Worm (Caenorhabditis elegans) whole organism, L4/young adult: Measurements from ENCODE around the gene syg-2.

Source experiments
- W03F9.2 ChIP-seq: fragments of 150-350 bp; optimal IDR thresholded peaks from 2 replicates; lab custom pipeline; 2014; ENCODE audit warnings: missing biosample characterization, missing genetic modification characterization
- dao-5 ChIP-seq: sonication (generic microtip); optimal IDR thresholded peaks from 2 replicates; lab custom pipeline; 2016; ENCODE audit warnings: missing genotype, missing genetic modification characterization, moderate library complexity, missing compliant biosample characterization
- him-1 ChIP-seq: sonication (generic microtip); optimal IDR thresholded peaks from 2 replicates; lab custom pipeline; 2016; ENCODE audit warnings: missing genotype, missing genetic modification reagents, missing genetic modification characterization, missing compliant biosample characterization

- no peak for TF ChIP-seq W03F9.2 (tag; lab: Kevin White, UChicago)
- TF ChIP-seq dao-5 (tag; lab: Kevin White, UChicago), result no peak
- TF ChIP-seq him-1 (tag; lab: Kevin White, UChicago), result no peak
Observed at ce11 chrX:14628816-14629215, 26.0 kb upstream of the syg-2 start, which contains the start of gene F54E4.2.
